Fruit fly (Drosophila melanogaster): ENCODE measurements around the gene CG46518.
"Not testable (repeated sequence)": the region's sequence is repeated elsewhere in the genome, so short reads cannot be mapped to it uniquely, and the experiment has no call there.

DNA sequence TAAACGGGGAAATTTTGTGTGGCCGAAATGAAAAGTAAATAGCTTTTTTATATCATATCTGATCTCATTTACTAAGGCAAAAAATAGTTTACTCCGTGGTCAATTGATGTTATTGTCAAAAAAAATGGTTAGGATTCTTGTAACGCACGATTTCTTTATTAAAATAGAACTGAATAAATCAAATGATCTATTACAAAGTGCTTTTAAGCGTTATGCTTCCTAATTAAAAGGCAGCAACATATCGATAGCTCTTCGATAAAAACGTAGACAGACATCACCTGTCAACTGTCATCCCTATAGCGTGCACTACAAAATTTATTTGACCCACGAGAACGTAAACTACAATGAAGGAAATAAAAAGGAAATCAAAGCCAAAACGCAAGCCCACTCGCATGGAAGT is 9.9 kb downstream of the CG46518 start, which contains the start of gene CG46520:
- not testable (repeated sequence) for TF ChIP-seq Dll (optimal IDR thresholded peaks at IDR 0.05); pan (optimal IDR thresholded peaks at IDR 0.05); usp (GFP tag; optimal IDR thresholded peaks at IDR 0.05)
